Fruit fly (Drosophila melanogaster): Measurements from ENCODE around the gene CG17078.

Gene CG17078

DNA sequence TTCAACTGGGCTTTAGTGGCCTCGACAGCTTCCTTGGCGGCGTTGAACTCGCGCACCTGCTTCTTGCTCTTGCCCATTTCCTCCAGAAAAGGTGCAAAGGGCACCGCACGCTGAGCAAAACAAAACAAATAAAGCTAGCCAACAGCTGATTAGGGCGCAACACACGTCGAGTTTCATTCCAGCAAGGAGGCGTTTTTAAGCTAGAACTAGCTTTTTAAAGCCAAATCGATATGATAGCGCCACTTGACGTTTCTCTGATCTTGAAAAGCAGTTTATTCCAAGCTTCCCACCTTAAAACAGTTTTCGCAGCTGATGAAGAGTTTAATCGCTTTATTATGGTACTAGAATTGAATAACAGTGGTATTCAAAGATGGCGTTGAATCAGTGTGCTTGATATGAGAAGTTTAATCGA lies 5.0 kb upstream of the CG17078 start, which contains the start of gene CG11601 (continued):
- TF ChIP-seq nau (GFP tag; optimal IDR thresholded peaks at IDR 0.05) (no peak), CG18262 (tag; optimal IDR thresholded peaks at IDR 0.05) (peak; percentile 2), CHES-1-like (GFP tag; optimal IDR thresholded peaks at IDR 0.05) (peak; percentile 2), CG14014 (GFP tag; IDR thresholded peaks at IDR 0.05) (no peak), CG31388 (GFP tag; optimal IDR thresholded peaks at IDR 0.05) (no peak), Sox100B (GFP tag; optimal IDR thresholded peaks at IDR 0.05) (no peak), nerfin-2 (GFP tag; IDR thresholded peaks at IDR 0.05; ENCODE audit: partially characterized antibody) (no peak), CG15073 (GFP tag; optimal IDR thresholded peaks at IDR 0.05) (no peak), z (GFP tag; IDR thresholded peaks at IDR 0.05) (no peak), sob (GFP tag; IDR thresholded peaks at IDR 0.05) (peak; percentile 50; the same call in 1 of the 2 replicates), CG10979 (tag; optimal IDR thresholded peaks at IDR 0.05) (no peak), sna (GFP tag; IDR thresholded peaks at IDR 0.05; ENCODE audit: partially characterized antibody) (0 out of 2 replicates have a peak, but pooled peaks have one; percentile 11), Mes4 (GFP tag; optimal IDR thresholded peaks at IDR 0.05) (peak; percentile 20), CG10431 (GFP tag; optimal IDR thresholded peaks at IDR 0.05) (no peak), Gug (GFP tag; IDR thresholded peaks at IDR 0.05) (peak; percentile 21; the same call in 1 of the 4 replicates), CG12769 (tag; optimal IDR thresholded peaks at IDR 0.05) (no peak), eyg (GFP tag; optimal IDR thresholded peaks at IDR 0.05) (no peak), CG30020 (tag; optimal IDR thresholded peaks at IDR 0.05) (peak; percentile 15), HLHmδ (GFP tag; optimal IDR thresholded peaks at IDR 0.05) (no peak), tin (GFP tag; optimal IDR thresholded peaks at IDR 0.05) (no peak), PHDP (tag; optimal IDR thresholded peaks at IDR 0.05) (peak; percentile 47), crp (GFP tag; optimal IDR thresholded peaks at IDR 0.05) (peak; percentile 42 to 91), ftz-f1 (GFP tag; optimal IDR thresholded peaks at IDR 0.05) (no peak), CG14860 (GFP tag; IDR thresholded peaks at IDR 0.05; ENCODE audit: partially characterized antibody) (no peak), Nf-YA (GFP tag; IDR thresholded peaks at IDR 0.05) (no peak), CG15696 (tag; optimal IDR thresholded peaks at IDR 0.05) (no peak), ci (GFP tag; IDR thresholded peaks at IDR 0.05) (peak; percentile 58; the same call in 1 of the 3 replicates), CG11504 (tag; optimal IDR thresholded peaks at IDR 0.05) (peak; percentile 29), croc (GFP tag; conservative IDR thresholded peaks at IDR 0.05) (no peak), Hr3 (GFP tag; optimal IDR thresholded peaks at IDR 0.05) (peak; percentile 4), CG13123 (GFP tag; optimal IDR thresholded peaks at IDR 0.05) (no peak), trem (tag; optimal IDR thresholded peaks at IDR 0.05) (peak; percentile 8), CG9932 (GFP tag; IDR thresholded peaks at IDR 0.05) (peak; percentile 49), Pdp1 (GFP tag; optimal IDR thresholded peaks at IDR 0.05) (peak in 1 of 2 experiments; percentile 57), CG4707 (GFP tag; optimal IDR thresholded peaks at IDR 0.05) (no peak), CG10462 (GFP tag; optimal IDR thresholded peaks at IDR 0.05) (no peak), lbe (GFP tag; optimal IDR thresholded peaks at IDR 0.05) (no peak), tup (GFP tag; optimal IDR thresholded peaks at IDR 0.05) (no peak), CG3847 (GFP tag; IDR thresholded peaks at IDR 0.05) (peak; percentile 43; the same call in 1 of the 2 replicates), fu2 (GFP tag; optimal IDR thresholded peaks at IDR 0.05) (peak; percentile 39), CG2116 (GFP tag; optimal IDR thresholded peaks at IDR 0.05) (peak; percentile 52), Max (GFP tag; optimal IDR thresholded peaks at IDR 0.05) (no peak), CG31441 (GFP tag; IDR thresholded peaks at IDR 0.05) (no peak), Mad (GFP tag; optimal IDR thresholded peaks at IDR 0.05) (peak; percentile 26), maf-S (GFP tag; optimal IDR thresholded peaks at IDR 0.05) (peak; percentile 33), Ets65A (GFP tag) (peak; percentile 80), bowl (GFP tag; IDR thresholded peaks at IDR 0.05) (no peak), CG31365 (tag; optimal IDR thresholded peaks at IDR 0.05) (peak; percentile 27), CG11456 (GFP tag; IDR thresholded peaks at IDR 0.05) (peak; percentile 53; the same call in 1 of the 3 replicates), pum (GFP tag; optimal IDR thresholded peaks at IDR 0.05) (no peak), CG4617 (GFP tag; optimal IDR thresholded peaks at IDR 0.05; ENCODE audit: borderline replicate concordance) (no peak)
